Worm (Caenorhabditis elegans) whole organism, L4 larva: Measurements from ENCODE around the gene M28.4.

Source experiments
- ceh-32 ChIP-seq: sonication (generic microtip); optimal IDR thresholded peaks from 2 replicates; lab custom pipeline; 2016; ENCODE audit warnings: mild to moderate bottlenecking, missing genetic modification characterization, missing compliant biosample characterization; ENCODE audit not compliant: poor library complexity
- fkh-10 ChIP-seq: fragments of 150-350 bp; optimal IDR thresholded peaks from 2 replicates; lab custom pipeline; 2014; ENCODE audit warnings: missing biosample characterization, missing genetic modification reagents, missing genetic modification characterization
- jun-1 ChIP-seq: fragments of 150-350 bp; optimal IDR thresholded peaks from 2 replicates; lab custom pipeline; 2014; ENCODE audit warnings: missing biosample characterization, missing genetic modification reagents, missing genetic modification characterization
- lin-13 ChIP-seq: fragments of 150-350 bp; optimal IDR thresholded peaks from 2 replicates; lab custom pipeline; 2014; ENCODE audit warnings: missing biosample characterization, missing genetic modification reagents, missing genetic modification characterization

ce11 chrII:10608821-10609220 is 34.7 kb upstream of the M28.4 start:
- TF ChIP-seq ceh-32 (tag; lab: Kevin White, UChicago) (no peak), fkh-10 (GFP tag; lab: Kevin White, UChicago) (no peak), lin-13 (no peak), jun-1 (no peak)
